Fruit fly (Drosophila melanogaster) whole organism, embryonic: ENCODE data around the gene AlkB.

Experiments
- Aef1 ChIP-seq: fragments of 200-800 bp; sonication (Bioruptor generic); IDR thresholded peaks from 3 replicates; pipeline ENCODE4 v1.3.6; 2022; ENCODE audit warnings: missing biosample characterization, missing genetic modification characterization
- CG10979 ChIP-seq: fragments of 200-800 bp; sonication (Bioruptor generic); optimal IDR thresholded peaks from 2 replicates; lab custom pipeline; 2018; ENCODE audit warnings: missing biosample characterization, mild to moderate bottlenecking, missing genetic modification characterization, moderate library complexity
- CG11247 ChIP-seq: fragments of 200-800 bp; sonication (Bioruptor generic); IDR thresholded peaks from 2 replicates; pipeline ENCODE4 v1.3.6; 2022; ENCODE audit warnings: missing biosample characterization, missing genetic modification characterization
- CG11696 ChIP-seq: fragments of 200-800 bp; sonication (Bioruptor generic); IDR thresholded peaks from 2 replicates; pipeline ENCODE4 v1.3.6; 2022; ENCODE audit warnings: missing biosample characterization, missing genetic modification characterization
- CG11723 ChIP-seq: fragments of 200-800 bp; sonication (Bioruptor generic); optimal IDR thresholded peaks from 2 replicates; lab custom pipeline; 2017; ENCODE audit warnings: missing biosample characterization, mild to moderate bottlenecking, missing genetic modification characterization
- CG12155 ChIP-seq: fragments of 200-800 bp; sonication (Bioruptor generic); optimal IDR thresholded peaks from 3 replicates; lab custom pipeline; 2016; ENCODE audit warnings: missing biosample characterization, missing genetic modification characterization
- CG13624 ChIP-seq: fragments of 200-800 bp; sonication (Bioruptor generic); optimal IDR thresholded peaks from 2 replicates; lab custom pipeline; 2016; ENCODE audit warnings: missing biosample characterization, missing genetic modification characterization
- CG15514 ChIP-seq: fragments of 200-800 bp; sonication (Bioruptor generic); optimal IDR thresholded peaks from 3 replicates; lab custom pipeline; 2017; ENCODE audit warnings: missing biosample characterization, missing genetic modification characterization, mild to moderate bottlenecking, moderate library complexity, missing genetic modification reagents
- CG15601 ChIP-seq: fragments of 200-800 bp; sonication (Bioruptor generic); optimal IDR thresholded peaks from 3 replicates; lab custom pipeline; 2019; ENCODE audit warnings: missing biosample characterization, mild to moderate bottlenecking, missing genetic modification characterization, moderate library complexity
- CG17385 ChIP-seq: fragments of 200-800 bp; sonication (Bioruptor generic); optimal IDR thresholded peaks from 3 replicates; lab custom pipeline; 2018; ENCODE audit warnings: missing biosample characterization, mild to moderate bottlenecking, missing genetic modification characterization
- CG17829 ChIP-seq: fragments of 200-800 bp; optimal IDR thresholded peaks from 2 replicates; lab custom pipeline; 2019; ENCODE audit warnings: missing biosample characterization, mild to moderate bottlenecking, missing genetic modification characterization, moderate library complexity
- CG17912 ChIP-seq: fragments of 200-800 bp; sonication (Bioruptor generic); optimal IDR thresholded peaks from 2 replicates; lab custom pipeline; 2018; ENCODE audit warnings: missing biosample characterization, mild to moderate bottlenecking, missing genetic modification characterization
- CG18011 ChIP-seq: fragments of 200-800 bp; sonication (Bioruptor generic); optimal IDR thresholded peaks from 2 replicates; lab custom pipeline; 2017; ENCODE audit warnings: missing biosample characterization, missing genetic modification characterization, mild to moderate bottlenecking, moderate library complexity, missing genotype
- CG18262 ChIP-seq: fragments of 200-800 bp; optimal IDR thresholded peaks from 3 replicates; lab custom pipeline; 2019; ENCODE audit warnings: missing biosample characterization, mild to moderate bottlenecking, missing genetic modification characterization, moderate library complexity
- CG2712 ChIP-seq: fragments of 200-800 bp; optimal IDR thresholded peaks from 3 replicates; lab custom pipeline; 2019; ENCODE audit warnings: missing biosample characterization, mild to moderate bottlenecking, missing genetic modification characterization, moderate library complexity
- CG3726 ChIP-seq: fragments of 200-800 bp; sonication (Bioruptor generic); IDR thresholded peaks from 3 replicates; pipeline ENCODE4, ENCODE4 v1.3.6; 2022; ENCODE audit warnings: missing biosample characterization, missing genetic modification characterization
- CG42726 ChIP-seq: fragments of 200-800 bp; sonication (Bioruptor generic); IDR thresholded peaks from 2 replicates; pipeline ENCODE4 v1.3.6; 2022; ENCODE audit warnings: missing biosample characterization, missing genetic modification characterization; ENCODE audit not compliant: partially characterized antibody
- CG7372 ChIP-seq: fragments of 200-800 bp; sonication (Bioruptor generic); IDR thresholded peaks from 2 replicates; pipeline ENCODE4 v1.3.6; 2022; ENCODE audit warnings: missing biosample characterization, missing genetic modification characterization
- CG8089 ChIP-seq: fragments of 200-800 bp; sonication (Bioruptor generic); optimal IDR thresholded peaks from 3 replicates; lab custom pipeline; 2016; ENCODE audit warnings: missing biosample characterization, missing genetic modification characterization
- CG9437 ChIP-seq: fragments of 200-800 bp; sonication (Bioruptor generic); optimal IDR thresholded peaks from 2 replicates; lab custom pipeline; 2018; ENCODE audit warnings: missing biosample characterization, mild to moderate bottlenecking, missing genetic modification characterization
- CG9727 ChIP-seq: fragments of 200-800 bp; sonication (Bioruptor generic); optimal IDR thresholded peaks from 3 replicates; lab custom pipeline; 2017; ENCODE audit warnings: missing biosample characterization, mild to moderate bottlenecking, missing genetic modification characterization
- CG9932 ChIP-seq: fragments of 200-800 bp; sonication (Bioruptor generic); IDR thresholded peaks from 2 replicates; pipeline ENCODE4 v1.3.6; 2022; ENCODE audit warnings: missing biosample characterization, missing genetic modification characterization
- Dek ChIP-seq: fragments of 200-800 bp; sonication (Bioruptor generic); optimal IDR thresholded peaks from 3 replicates; lab custom pipeline; 2019; ENCODE audit warnings: missing biosample characterization, mild to moderate bottlenecking, missing genetic modification characterization, moderate library complexity
- Gsc ChIP-seq: fragments of 200-800 bp; sonication (Bioruptor generic); IDR thresholded peaks from 2 replicates; pipeline ENCODE4 v1.3.6; 2022; ENCODE audit warnings: missing biosample characterization, missing genetic modification characterization
- HmgZ ChIP-seq: fragments of 200-800 bp; sonication (Bioruptor generic); optimal IDR thresholded peaks from 2 replicates; lab custom pipeline; 2018; ENCODE audit warnings: missing biosample characterization, mild to moderate bottlenecking, missing genetic modification characterization
- Hmx ChIP-seq: fragments of 200-800 bp; sonication (Bioruptor generic); optimal IDR thresholded peaks from 2 replicates; lab custom pipeline; 2016; ENCODE audit warnings: missing biosample characterization, missing genetic modification characterization
- Hr3 ChIP-seq: fragments of 200-800 bp; sonication (Bioruptor generic); optimal IDR thresholded peaks from 3 replicates; lab custom pipeline; 2016; ENCODE audit warnings: missing biosample characterization, missing genetic modification characterization
- NK7.1 ChIP-seq: fragments of 200-800 bp; sonication (Bioruptor generic); optimal IDR thresholded peaks from 3 replicates; lab custom pipeline; 2016; ENCODE audit warnings: missing biosample characterization, missing genetic modification characterization
- Six4 ChIP-seq: fragments of 200-800 bp; sonication (Bioruptor generic); optimal IDR thresholded peaks from 2 replicates; lab custom pipeline; 2016; ENCODE audit warnings: missing biosample characterization, missing genetic modification characterization
- Ssrp ChIP-seq: fragments of 200-800 bp; sonication (Bioruptor generic); optimal IDR thresholded peaks from 2 replicates; lab custom pipeline; 2018; ENCODE audit warnings: missing biosample characterization, mild to moderate bottlenecking, missing genetic modification characterization, moderate library complexity
- Xbp1 ChIP-seq: fragments of 200-800 bp; sonication (Bioruptor generic); optimal IDR thresholded peaks from 3 replicates; lab custom pipeline; 2016; ENCODE audit warnings: missing biosample characterization, mild to moderate bottlenecking, missing genetic modification characterization
- bbx ChIP-seq: fragments of 200-800 bp; sonication (Bioruptor generic); IDR thresholded peaks from 2 replicates; pipeline ENCODE4 v1.3.6; 2022; ENCODE audit warnings: missing biosample characterization, missing genetic modification characterization; ENCODE audit not compliant: partially characterized antibody
- bcd ChIP-seq: fragments of 200-800 bp; sonication (Bioruptor generic); optimal IDR thresholded peaks from 2 replicates; lab custom pipeline; 2017; ENCODE audit warnings: missing biosample characterization, mild to moderate bottlenecking, missing genetic modification characterization
- cad ChIP-seq: fragments of >200 bp; optimal IDR thresholded peaks from 2 replicates; lab custom pipeline; 2017; ENCODE audit warnings: missing biosample characterization, missing genetic modification characterization
- dan ChIP-seq: fragments of 200-800 bp; sonication (Bioruptor generic); IDR thresholded peaks from 2 replicates; pipeline ENCODE4 v1.3.6; 2022; ENCODE audit warnings: missing biosample characterization, missing genetic modification characterization
- dmrt11E ChIP-seq: fragments of 200-800 bp; sonication (Bioruptor generic); optimal IDR thresholded peaks from 3 replicates; lab custom pipeline; 2018; ENCODE audit warnings: missing biosample characterization, mild to moderate bottlenecking, missing genetic modification characterization, moderate library complexity
- gem ChIP-seq: fragments of 200-800 bp; sonication (Bioruptor generic); optimal IDR thresholded peaks from 2 replicates; lab custom pipeline; 2019; ENCODE audit warnings: missing biosample characterization, mild to moderate bottlenecking, missing genetic modification characterization, moderate library complexity
- ind ChIP-seq: fragments of 200-800 bp; sonication (Bioruptor generic); optimal IDR thresholded peaks from 3 replicates; lab custom pipeline; 2016; ENCODE audit warnings: missing biosample characterization, missing genetic modification characterization
- jing ChIP-seq: fragments of 200-800 bp; sonication (Bioruptor generic); optimal IDR thresholded peaks from 2 replicates; lab custom pipeline; 2018; ENCODE audit warnings: missing biosample characterization, mild to moderate bottlenecking, missing genetic modification characterization
- klu ChIP-seq: fragments of 200-800 bp; sonication (Bioruptor generic); IDR thresholded peaks from 2 replicates; pipeline ENCODE4 v1.3.6; 2022; ENCODE audit warnings: missing biosample characterization, missing genetic modification characterization
- lola ChIP-seq, 3 experiments: fragments of >200 bp in 2 of 3; fragments of 200-800 bp in 1 of 3; sonication (Bioruptor generic) in 1 of 3; optimal IDR thresholded peaks; 2 replicates each; lab custom pipeline; 2017 to 2019; ENCODE audit warnings: missing biosample characterization in 3 of 3, missing genetic modification characterization in 3 of 3, mild to moderate bottlenecking in 1 of 3, moderate library complexity in 1 of 3
- mirr ChIP-seq: fragments of 200-800 bp; sonication (Bioruptor generic); optimal IDR thresholded peaks from 3 replicates; lab custom pipeline; 2018; ENCODE audit warnings: missing biosample characterization, mild to moderate bottlenecking, missing genetic modification characterization
- nmo ChIP-seq: fragments of 200-800 bp; sonication (Bioruptor generic); optimal IDR thresholded peaks from 2 replicates; lab custom pipeline; 2018; ENCODE audit warnings: missing biosample characterization, mild to moderate bottlenecking, missing genetic modification characterization, moderate library complexity
- pnt ChIP-seq: fragments of 200-800 bp; sonication (Bioruptor generic); optimal IDR thresholded peaks from 3 replicates; lab custom pipeline; 2016; ENCODE audit warnings: missing biosample characterization, missing genetic modification characterization
- prd ChIP-seq, 3 experiments: fragments of >200 bp in 2 of 3; fragments of 200-800 bp in 1 of 3; sonication (Bioruptor generic) in 1 of 3; optimal IDR thresholded peaks in 2 of 3; IDR thresholded peaks in 1 of 3; 2 replicates in 2 of 3; 3 replicates in 1 of 3; pipeline versions ENCODE4 v1.3.6 to Lab custom; 2017 to 2022; ENCODE audit warnings: missing biosample characterization in 1 of 3, missing genetic modification characterization in 1 of 3
- ssp ChIP-seq: fragments of 200-800 bp; sonication (Bioruptor generic); IDR thresholded peaks from 2 replicates; pipeline ENCODE4 v1.3.6; 2022; ENCODE audit warnings: missing biosample characterization, missing genetic modification characterization
- usp ChIP-seq: fragments of >200 bp; optimal IDR thresholded peaks from 2 replicates; lab custom pipeline; 2017; ENCODE audit warnings: missing biosample characterization, missing genetic modification characterization
- zen2 ChIP-seq: fragments of 200-800 bp; sonication (Bioruptor generic); IDR thresholded peaks from 3 replicates; pipeline ENCODE4 v1.3.6; 2022; ENCODE audit warnings: missing biosample characterization, missing genetic modification characterization; ENCODE audit not compliant: partially characterized antibody

Gene AlkB

DNA sequence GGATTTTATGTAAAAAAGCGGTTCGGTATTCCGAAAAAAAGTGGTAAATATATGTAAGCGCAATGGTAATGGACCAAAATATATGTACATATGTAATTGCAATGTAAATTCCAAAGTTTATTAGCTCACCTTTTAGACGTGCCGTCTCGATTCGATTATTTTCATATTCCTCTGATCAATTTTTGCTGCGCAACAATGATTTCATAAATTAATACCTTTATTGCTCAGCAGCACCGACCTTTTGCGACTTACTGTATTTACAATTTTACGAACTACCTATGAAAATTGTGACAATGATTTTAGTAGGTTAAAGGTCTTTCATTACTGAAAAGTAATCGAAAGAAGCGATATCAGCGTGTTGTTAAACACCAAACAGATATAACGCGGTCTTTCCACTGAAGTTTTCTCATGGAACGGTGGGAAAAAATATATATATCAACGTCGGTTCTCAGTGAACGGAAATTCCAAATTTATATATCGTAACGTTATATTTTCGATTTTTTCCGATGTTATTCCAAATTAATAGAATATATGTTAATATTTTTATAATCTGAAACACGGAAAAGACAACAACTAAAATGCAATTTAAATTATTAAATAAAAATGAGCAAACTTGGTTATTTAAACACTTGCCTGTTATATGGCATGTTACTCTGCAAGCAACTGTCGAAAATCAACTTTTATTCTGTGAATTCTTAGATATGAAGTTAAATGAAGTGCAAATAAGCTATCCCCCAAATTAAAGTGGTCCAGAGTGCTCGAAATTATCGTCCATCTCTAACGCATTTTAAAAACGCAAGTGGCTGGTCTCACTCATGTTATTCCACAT lies 30.7 kb upstream of the AlkB start, which contains the start of the genes MSBP and CG15916 (continued):
- peak; percentile 41 for TF ChIP-seq CG9727 (GFP tag; lab: Kevin White, UChicago)
- TF ChIP-seq bcd (GFP tag; lab: Kevin White, UChicago): peak; percentile 39
- peak; percentile 12 for TF ChIP-seq CG15601
- no peak for TF ChIP-seq zen2 (GFP tag; lab: Robert Waterston, UW)
- peak; percentile 34 for TF ChIP-seq CG15514
- TF ChIP-seq NK7.1 (GFP tag; lab: Kevin White, UChicago): no peak
- TF ChIP-seq CG13624 (GFP tag; lab: Kevin White, UChicago): no peak
- TF ChIP-seq dan (GFP tag; lab: Robert Waterston, UW): no peak
- peak; percentile 38 for TF ChIP-seq ind (GFP tag; lab: Kevin White, UChicago)
- TF ChIP-seq lola (GFP tag; optimal IDR thresholded peaks at IDR 0.05; lab: Kevin White, UChicago): peak in 2 of 3 experiments; percentile 44 to 85
- TF ChIP-seq CG10979: peak; percentile 27
- peak; percentile 13 for TF ChIP-seq Dek (tag; lab: Kevin White, UChicago)
- TF ChIP-seq CG8089: no peak
- no peak for TF ChIP-seq CG18011 (GFP tag; lab: Kevin White, UChicago)
- peak; percentile 22 for TF ChIP-seq Hr3 (GFP tag; lab: Kevin White, UChicago)
- TF ChIP-seq ssp: peak; percentile 93
- peak; percentile 62 for TF ChIP-seq gem (tag; lab: Kevin White, UChicago)
- peak; percentile 45; the same call in 1 of the 2 replicates for TF ChIP-seq CG9932
- no peak for TF ChIP-seq pnt (GFP tag; lab: Kevin White, UChicago)
- TF ChIP-seq jing (GFP tag; lab: Kevin White, UChicago): no peak
- TF ChIP-seq CG11247 (GFP tag; lab: Robert Waterston, UW): 0 out of 2 replicates have a peak, but pooled peaks have one; percentile 24
- TF ChIP-seq CG42726 (GFP tag; lab: Robert Waterston, UW): no peak
- no peak for TF ChIP-seq HmgZ
- peak; percentile 25 for TF ChIP-seq CG12155 (GFP tag; lab: Kevin White, UChicago)
- TF ChIP-seq CG11723 (GFP tag; lab: Kevin White, UChicago): peak; percentile 61
- TF ChIP-seq nmo (GFP tag; lab: Kevin White, UChicago): peak; percentile 70
- no peak for TF ChIP-seq bbx (GFP tag; lab: Robert Waterston, UW)
- peak; percentile 26 for TF ChIP-seq Six4 (GFP tag; lab: Kevin White, UChicago)
- no peak for TF ChIP-seq CG17385 (GFP tag; lab: Kevin White, UChicago)
- peak; percentile 19 for TF ChIP-seq Xbp1 (GFP tag; lab: Kevin White, UChicago)
- peak; percentile 48 for TF ChIP-seq CG18262 (tag; lab: Kevin White, UChicago)
- no peak for TF ChIP-seq Hmx (GFP tag; lab: Kevin White, UChicago)
- peak; percentile 50 for TF ChIP-seq dmrt11E (tag; lab: Kevin White, UChicago)
- no peak for TF ChIP-seq klu (GFP tag; lab: Robert Waterston, UW)
- peak; percentile 53 for TF ChIP-seq Ssrp (tag; lab: Kevin White, UChicago)
- no peak for TF ChIP-seq CG3726 (GFP tag; lab: Robert Waterston, UW)
- TF ChIP-seq mirr (GFP tag; lab: Kevin White, UChicago): no peak
- no peak for TF ChIP-seq Gsc (GFP tag; lab: Robert Waterston, UW)
- TF ChIP-seq CG2712: peak; percentile 41
- TF ChIP-seq prd (optimal IDR thresholded peaks at IDR 0.05; lab: Kevin White, UChicago): no peak
- TF ChIP-seq prd (GFP tag; IDR thresholded peaks at IDR 0.05; lab: Robert Waterston, UW): no peak
- no peak for TF ChIP-seq CG17912 (GFP tag; lab: Kevin White, UChicago)
- TF ChIP-seq Aef1: no peak
- TF ChIP-seq cad (GFP tag; lab: Kevin White, UChicago): no peak
- TF ChIP-seq CG11696 (GFP tag; lab: Robert Waterston, UW): no peak
- peak; percentile 55 for TF ChIP-seq CG9437 (GFP tag; lab: Kevin White, UChicago)
- peak; percentile 41 for TF ChIP-seq CG17829 (tag; lab: Kevin White, UChicago)
- TF ChIP-seq usp (GFP tag; lab: Kevin White, UChicago): no peak
- peak; percentile 20; the same call in 1 of the 2 replicates for TF ChIP-seq CG7372 (GFP tag; lab: Robert Waterston, UW)
